Worm (Caenorhabditis elegans) whole organism, late embryonic: ENCODE data around the gene col-179.

Source experiments
- C38D4.7 ChIP-seq: fragments of 200-800 bp; sonication (Bioruptor generic); optimal IDR thresholded peaks from 2 replicates; lab custom pipeline; 2018; ENCODE audit warnings: mild to moderate bottlenecking, missing genetic modification characterization, moderate library complexity, missing compliant biosample characterization
- ceh-34 ChIP-seq: sonication (generic microtip); optimal IDR thresholded peaks from 2 replicates; lab custom pipeline; 2016; ENCODE audit warnings: mild to moderate bottlenecking, missing genetic modification characterization, missing compliant biosample characterization
- ceh-9 ChIP-seq: sonication (generic microtip); optimal IDR thresholded peaks from 2 replicates; lab custom pipeline; 2016; ENCODE audit warnings: mild to moderate bottlenecking, missing genetic modification characterization, inconsistent platforms, missing compliant biosample characterization
- dmd-4 ChIP-seq: sonication (generic microtip); optimal IDR thresholded peaks from 2 replicates; lab custom pipeline; 2016; ENCODE audit warnings: borderline replicate concordance, missing genetic modification characterization, missing compliant biosample characterization
- elt-2 ChIP-seq: sonication (generic microtip); optimal IDR thresholded peaks from 2 replicates; lab custom pipeline; 2016; ENCODE audit warnings: missing genetic modification reagents, missing genetic modification characterization, missing compliant biosample characterization
- fkh-10 ChIP-seq: fragments of 150-350 bp; optimal IDR thresholded peaks from 2 replicates; lab custom pipeline; 2014; ENCODE audit warnings: missing biosample characterization, missing genetic modification reagents, missing genetic modification characterization
- fkh-6 ChIP-seq: sonication (generic microtip); optimal IDR thresholded peaks from 2 replicates; lab custom pipeline; 2016; ENCODE audit warnings: missing genetic modification characterization, missing compliant biosample characterization
- hlh-8 ChIP-seq: sonication (generic microtip); optimal IDR thresholded peaks from 2 replicates; lab custom pipeline; 2016; ENCODE audit warnings: missing genotype, missing genetic modification characterization, missing compliant biosample characterization
- nhr-11 ChIP-seq: fragments of 150-350 bp; optimal IDR thresholded peaks from 2 replicates; lab custom pipeline; 2014; ENCODE audit warnings: missing biosample characterization, missing genetic modification characterization

DNA sequence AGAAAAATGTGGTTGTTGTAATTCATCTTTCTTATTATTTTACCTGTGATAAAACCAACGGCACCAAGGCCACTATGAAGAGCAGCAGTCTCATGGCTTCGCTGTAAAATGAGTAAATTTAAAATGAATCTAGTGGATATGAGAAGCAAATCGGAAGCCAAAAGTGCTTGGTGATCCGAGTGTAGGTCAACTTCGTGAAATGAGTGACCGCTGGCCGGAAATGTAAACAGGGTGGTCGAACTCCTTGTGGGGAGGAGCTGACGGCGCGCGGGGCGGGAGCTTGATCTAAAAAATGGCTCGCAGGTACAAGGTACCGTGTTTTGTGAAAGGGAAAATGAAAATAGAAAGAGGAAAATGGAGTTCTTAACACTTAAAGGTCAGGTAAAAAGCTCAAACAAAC, 4.5 kb upstream of the col-179 start, which contains the start of gene C34F6.1:
- TF ChIP-seq fkh-10 (GFP tag; lab: Kevin White, UChicago) (no peak), ceh-34 (no peak), dmd-4 (tag; lab: Kevin White, UChicago) (no peak), elt-2 (tag; lab: Kevin White, UChicago) (no peak), fkh-6 (no peak), nhr-11 (tag; lab: Kevin White, UChicago) (no peak), ceh-9 (no peak), hlh-8 (tag; lab: Kevin White, UChicago) (no peak), C38D4.7 (GFP tag; lab: Kevin White, UChicago) (no peak)
